4 worm cellular contexts compared by ENCODE assay signal in genomic region chrX:16202229-16202628, ce11.
TF ChIP-seq lines count a peak whose summit lies in the region.

No protein-coding gene starts in this region.

TF ChIP-seq in whole organism, L1 larva, 84 proteins besides CTCF, POLR2A, EP300 and RAD21 (continued from another document and continues in another):
- peak; percentile 53 for TF ChIP-seq snu-23 (GFP tag; optimal IDR thresholded peaks at IDR 0.05; lab: Kevin White, UChicago)
- no peak for TF ChIP-seq lin-13 (GFP tag; optimal IDR thresholded peaks at IDR 0.05; lab: Kevin White, UChicago)
- TF ChIP-seq aha-1 (tag; optimal IDR thresholded peaks at IDR 0.05; lab: Kevin White, UChicago) = no peak
- TF ChIP-seq mdl-1 (tag; optimal IDR thresholded peaks at IDR 0.05; lab: Kevin White, UChicago) = no peak
- no peak for TF ChIP-seq ets-5 (GFP tag; IDR thresholded peaks at IDR 0.05; lab: Robert Waterston, UW)
- TF ChIP-seq grh-1 (GFP tag; IDR thresholded peaks at IDR 0.05; lab: Robert Waterston, UW) = no peak
- no peak for TF ChIP-seq unc-98 (GFP tag; IDR thresholded peaks at IDR 0.05; lab: Robert Waterston, UW)
- TF ChIP-seq dpl-1 (GFP tag; optimal IDR thresholded peaks at IDR 0.05; lab: Kevin White, UChicago) = no peak
- no peak for TF ChIP-seq lin-39 (tag; optimal IDR thresholded peaks at IDR 0.05; lab: Kevin White, UChicago)
- peak; percentile 28 for TF ChIP-seq nhr-20 (tag; optimal IDR thresholded peaks at IDR 0.05; lab: Kevin White, UChicago)
- TF ChIP-seq blmp-1 (tag; optimal IDR thresholded peaks at IDR 0.05; lab: Kevin White, UChicago) = peak; percentile 13
- no peak for TF ChIP-seq efl-3 (GFP tag; optimal IDR thresholded peaks at IDR 0.05; lab: Kevin White, UChicago)
- peak; percentile 77 for TF ChIP-seq nhr-47 (tag; optimal IDR thresholded peaks at IDR 0.05; lab: Kevin White, UChicago)
- TF ChIP-seq C16A3.4 (tag; optimal IDR thresholded peaks at IDR 0.05; lab: Kevin White, UChicago) = no peak
- no peak for TF ChIP-seq elt-3 (tag; optimal IDR thresholded peaks at IDR 0.05; lab: Kevin White, UChicago)
- TF ChIP-seq fos-1 (tag; optimal IDR thresholded peaks at IDR 0.05; lab: Kevin White, UChicago) = no peak
- TF ChIP-seq irx-1 (tag; optimal IDR thresholded peaks at IDR 0.05; lab: Kevin White, UChicago) = peak; percentile 47
- no peak for TF ChIP-seq egl-27 (tag; optimal IDR thresholded peaks at IDR 0.05; lab: Kevin White, UChicago)
- no peak for TF ChIP-seq snpc-4 (tag; optimal IDR thresholded peaks at IDR 0.05; lab: Kevin White, UChicago)
- no peak for TF ChIP-seq aly-2 (tag; optimal IDR thresholded peaks at IDR 0.05; lab: Kevin White, UChicago)
- TF ChIP-seq unc-130 (tag; optimal IDR thresholded peaks at IDR 0.05; lab: Kevin White, UChicago) = no peak
- TF ChIP-seq isw-1 (GFP tag; IDR thresholded peaks at IDR 0.05; lab: Robert Waterston, UW) = peak; percentile 22
- TF ChIP-seq nhr-84 (tag; optimal IDR thresholded peaks at IDR 0.05; lab: Kevin White, UChicago) = no peak
- peak; percentile 48 for TF ChIP-seq jun-1 (tag; optimal IDR thresholded peaks at IDR 0.05; lab: Kevin White, UChicago)
- TF ChIP-seq lin-15B (tag; optimal IDR thresholded peaks at IDR 0.05; lab: Kevin White, UChicago) = no peak
- peak in 1 of 2 experiments; percentile 11 for TF ChIP-seq efl-1 (optimal IDR thresholded peaks at IDR 0.05; lab: Kevin White, UChicago)
- peak in 1 of 2 experiments; percentile 67 for TF ChIP-seq efl-1 (GFP tag; optimal IDR thresholded peaks at IDR 0.05 in 1 of 2; lab: Kevin White, UChicago)
- no peak for TF ChIP-seq C34B4.2 (tag; optimal IDR thresholded peaks at IDR 0.05; lab: Kevin White, UChicago)
- peak; percentile 51 for TF ChIP-seq tbx-2 (tag; optimal IDR thresholded peaks at IDR 0.05; lab: Kevin White, UChicago)
- no peak for TF ChIP-seq lir-3 (tag; optimal IDR thresholded peaks at IDR 0.05; lab: Kevin White, UChicago; ENCODE audit: poor library complexity)
- peak in 1 of 2 experiments; percentile 11 for TF ChIP-seq lin-35 (GFP tag; optimal IDR thresholded peaks at IDR 0.05; lab: Kevin White, UChicago)
- TF ChIP-seq lin-14 (GFP tag; optimal IDR thresholded peaks at IDR 0.05; lab: Kevin White, UChicago) = peak; percentile 64
- no peak for TF ChIP-seq hlh-17 (GFP tag; optimal IDR thresholded peaks at IDR 0.05; lab: Kevin White, UChicago; ENCODE audit: borderline replicate concordance)

TF ChIP-seq in whole organism, L2 larva, 48 proteins besides CTCF, POLR2A, EP300 and RAD21 (continued from another document):
- TF ChIP-seq blmp-1 (tag; optimal IDR thresholded peaks at IDR 0.05; lab: Kevin White, UChicago; ENCODE audit: insufficient read depth) (no peak), sma-9 (GFP tag; optimal IDR thresholded peaks at IDR 0.05; lab: Kevin White, UChicago) (no peak), sma-9 (tag; optimal IDR thresholded peaks at IDR 0.05; lab: Kevin White, UChicago) (no peak), nhr-25 (tag; optimal IDR thresholded peaks at IDR 0.05; lab: Kevin White, UChicago) (no peak), ceh-82 (tag; optimal IDR thresholded peaks at IDR 0.05; lab: Kevin White, UChicago) (no peak), nhr-129 (tag; optimal IDR thresholded peaks at IDR 0.05; lab: Kevin White, UChicago) (peak; percentile 77), ztf-4 (tag; optimal IDR thresholded peaks at IDR 0.05; lab: Kevin White, UChicago) (no peak), gmeb-1 (tag; optimal IDR thresholded peaks at IDR 0.05; lab: Kevin White, UChicago) (no peak), elt-3 (tag; optimal IDR thresholded peaks at IDR 0.05; lab: Kevin White, UChicago) (no peak), zag-1 (tag; optimal IDR thresholded peaks at IDR 0.05; lab: Kevin White, UChicago) (no peak), egl-27 (tag; optimal IDR thresholded peaks at IDR 0.05; lab: Kevin White, UChicago) (no peak), lsy-2 (tag; optimal IDR thresholded peaks at IDR 0.05; lab: Kevin White, UChicago) (peak; percentile 55 to 63), ztf-11 (tag; optimal IDR thresholded peaks at IDR 0.05; lab: Kevin White, UChicago) (no peak), unc-62 (GFP tag; optimal IDR thresholded peaks at IDR 0.05; lab: Kevin White, UChicago) (no peak), peb-1 (tag; optimal IDR thresholded peaks at IDR 0.05; lab: Kevin White, UChicago) (no peak), ZK546.5 (tag; optimal IDR thresholded peaks at IDR 0.05; lab: Kevin White, UChicago) (no peak), unc-55 (GFP tag; optimal IDR thresholded peaks at IDR 0.05; lab: Kevin White, UChicago) (no peak), crh-2 (tag; optimal IDR thresholded peaks at IDR 0.05; lab: Kevin White, UChicago) (peak; percentile 65), C34F6.9 (tag; optimal IDR thresholded peaks at IDR 0.05; lab: Kevin White, UChicago) (peak; percentile 51), nhr-77 (tag; optimal IDR thresholded peaks at IDR 0.05; lab: Kevin White, UChicago) (no peak), nhr-6 (tag; optimal IDR thresholded peaks at IDR 0.05; lab: Kevin White, UChicago) (no peak), aly-2 (tag; optimal IDR thresholded peaks at IDR 0.05; lab: Kevin White, UChicago) (no peak), fos-1 (tag; optimal IDR thresholded peaks at IDR 0.05; lab: Kevin White, UChicago) (peak; percentile 17), lin-13 (GFP tag; optimal IDR thresholded peaks at IDR 0.05; lab: Kevin White, UChicago) (no peak), mbf-1 (tag; optimal IDR thresholded peaks at IDR 0.05; lab: Kevin White, UChicago) (no peak), sem-4 (tag; optimal IDR thresholded peaks at IDR 0.05; lab: Kevin White, UChicago) (peak; percentile 17), nhr-12 (tag; optimal IDR thresholded peaks at IDR 0.05; lab: Kevin White, UChicago) (no peak), unc-39 (tag; optimal IDR thresholded peaks at IDR 0.05; lab: Kevin White, UChicago) (no peak), lin-39 (tag; optimal IDR thresholded peaks at IDR 0.05; lab: Kevin White, UChicago) (no peak), sma-3 (GFP tag; optimal IDR thresholded peaks at IDR 0.05; lab: Kevin White, UChicago) (no peak), ceh-16 (tag; optimal IDR thresholded peaks at IDR 0.05; lab: Kevin White, UChicago) (no peak), ztf-1 (GFP tag; conservative IDR thresholded peaks at IDR 0.05; lab: Robert Waterston, UW) (no peak), nhr-21 (tag; optimal IDR thresholded peaks at IDR 0.05; lab: Kevin White, UChicago) (peak; percentile 28), nhr-11 (tag; optimal IDR thresholded peaks at IDR 0.05; lab: Kevin White, UChicago) (no peak), ama-1 (optimal IDR thresholded peaks at IDR 0.05; lab: Kevin White, UChicago) (no peak), F13H6.1 (tag; optimal IDR thresholded peaks at IDR 0.05; lab: Kevin White, UChicago) (peak; percentile 23), nhr-237 (tag; optimal IDR thresholded peaks at IDR 0.05; lab: Kevin White, UChicago) (no peak)

TF ChIP-seq in whole organism, L3 larva, 47 proteins besides CTCF, POLR2A, EP300 and RAD21 (continued from another document):
- TF ChIP-seq pha-4 (tag; optimal IDR thresholded peaks at IDR 0.05; lab: Kevin White, UChicago) (peak; percentile 11), ztf-4 (tag; optimal IDR thresholded peaks at IDR 0.05; lab: Kevin White, UChicago) (no peak), skn-1 (tag; optimal IDR thresholded peaks at IDR 0.05; lab: Kevin White, UChicago) (peak; percentile 31), nhr-11 (tag; optimal IDR thresholded peaks at IDR 0.05; lab: Kevin White, UChicago) (no peak), nfya-1 (tag; optimal IDR thresholded peaks at IDR 0.05; lab: Kevin White, UChicago; ENCODE audit: insufficient read depth) (peak; percentile 49), fkh-10 (GFP tag; optimal IDR thresholded peaks at IDR 0.05; lab: Kevin White, UChicago) (peak; percentile 53)

TF ChIP-seq in whole organism, L4 larva, 104 proteins besides CTCF, POLR2A, EP300 and RAD21 (continued from another document):
- TF ChIP-seq dmd-8 (GFP tag; IDR thresholded peaks at IDR 0.05; lab: Robert Waterston, UW) (no peak), lsy-2 (tag; optimal IDR thresholded peaks at IDR 0.05; lab: Kevin White, UChicago) (peak; percentile 52 to 62), egl-43 (GFP tag; IDR thresholded peaks at IDR 0.05; lab: Robert Waterston, UW) (peak; percentile 79), vab-7 (GFP tag; IDR thresholded peaks at IDR 0.05; lab: Robert Waterston, UW) (peak; percentile 54; the same call in 1 of the 2 replicates), lin-13 (GFP tag; optimal IDR thresholded peaks at IDR 0.05; lab: Kevin White, UChicago) (no peak), ceh-20 (GFP tag; IDR thresholded peaks at IDR 0.05; lab: Robert Waterston, UW) (peak; percentile 49; the same call in 1 of the 2 replicates), D1046.2 (GFP tag; IDR thresholded peaks at IDR 0.05; lab: Robert Waterston, UW) (no peak), nhr-25 (tag; optimal IDR thresholded peaks at IDR 0.05; lab: Kevin White, UChicago; ENCODE audit: borderline replicate concordance, insufficient read depth) (no peak), F37D6.2 (tag; optimal IDR thresholded peaks at IDR 0.05; lab: Kevin White, UChicago) (peak; percentile 88), nhr-77 (tag; optimal IDR thresholded peaks at IDR 0.05; lab: Kevin White, UChicago) (peak; percentile 37), hif-1 (tag; optimal IDR thresholded peaks at IDR 0.05; lab: Kevin White, UChicago) (peak in 1 of 2 experiments; percentile 19), php-3 (GFP tag; IDR thresholded peaks at IDR 0.05; lab: Robert Waterston, UW) (no peak), madf-5 (GFP tag; IDR thresholded peaks at IDR 0.05; lab: Robert Waterston, UW) (no peak), zfp-2 (tag; optimal IDR thresholded peaks at IDR 0.05; lab: Kevin White, UChicago) (peak; percentile 0), ctbp-1 (GFP tag; IDR thresholded peaks at IDR 0.05; lab: Robert Waterston, UW) (0 out of 2 replicates have a peak, but pooled peaks have one; percentile 55), ztf-11 (tag; optimal IDR thresholded peaks at IDR 0.05; lab: Kevin White, UChicago) (no peak), nhr-28 (tag; optimal IDR thresholded peaks at IDR 0.05; lab: Kevin White, UChicago) (peak; percentile 17), ceh-44 (GFP tag; IDR thresholded peaks at IDR 0.05; lab: Robert Waterston, UW) (no peak), nhr-41 (GFP tag; IDR thresholded peaks at IDR 0.05; lab: Robert Waterston, UW) (no peak), mdl-1 (tag; optimal IDR thresholded peaks at IDR 0.05; lab: Kevin White, UChicago) (peak in 1 of 2 experiments; percentile 38), mxl-3 (GFP tag; optimal IDR thresholded peaks at IDR 0.05; lab: Kevin White, UChicago) (peak; percentile 26), hlh-30 (tag; optimal IDR thresholded peaks at IDR 0.05; lab: Kevin White, UChicago; ENCODE audit: insufficient read depth) (peak; percentile 36), mxl-2 (GFP tag; conservative IDR thresholded peaks at IDR 0.05; lab: Robert Waterston, UW) (no peak), saeg-2 (GFP tag; IDR thresholded peaks at IDR 0.05; lab: Robert Waterston, UW) (no peak), fkh-10 (GFP tag; optimal IDR thresholded peaks at IDR 0.05; lab: Kevin White, UChicago) (peak; percentile 78), ceh-62 (tag; optimal IDR thresholded peaks at IDR 0.05; lab: Kevin White, UChicago) (no peak), nhr-111 (GFP tag; optimal IDR thresholded peaks at IDR 0.05; lab: Kevin White, UChicago) (no peak), mes-2 (tag; optimal IDR thresholded peaks at IDR 0.05; lab: Kevin White, UChicago; ENCODE audit: poor library complexity, severe bottlenecking) (peak; percentile 60), spr-3 (GFP tag; optimal IDR thresholded peaks at IDR 0.05; lab: Kevin White, UChicago) (no peak), Y75B8A.6 (GFP tag; IDR thresholded peaks at IDR 0.05; lab: Robert Waterston, UW) (no peak), zip-2 (tag; optimal IDR thresholded peaks at IDR 0.05; lab: Kevin White, UChicago) (no peak), sdz-12 (GFP tag; optimal IDR thresholded peaks at IDR 0.05; lab: Kevin White, UChicago) (no peak), lin-38 (GFP tag; IDR thresholded peaks at IDR 0.05; lab: Robert Waterston, UW) (no peak), ceh-28 (tag; optimal IDR thresholded peaks at IDR 0.05; lab: Kevin White, UChicago) (peak; percentile 13), dve-1 (tag; optimal IDR thresholded peaks at IDR 0.05; lab: Kevin White, UChicago; ENCODE audit: insufficient read depth) (peak; percentile 13), hmg-1.1 (GFP tag; IDR thresholded peaks at IDR 0.05; lab: Robert Waterston, UW) (peak; percentile 89), snpc-4 (tag; optimal IDR thresholded peaks at IDR 0.05; lab: Kevin White, UChicago) (no peak), tag-97 (GFP tag; IDR thresholded peaks at IDR 0.05; lab: Robert Waterston, UW) (no peak), nhr-42 (GFP tag; IDR thresholded peaks at IDR 0.05; lab: Robert Waterston, UW) (no peak), daf-16 (GFP tag; optimal IDR thresholded peaks at IDR 0.05; lab: Kevin White, UChicago) (peak in 1 of 2 experiments; percentile 2), daf-16 (tag; optimal IDR thresholded peaks at IDR 0.05; lab: Kevin White, UChicago) (peak; percentile 3), ces-1 (GFP tag; optimal IDR thresholded peaks at IDR 0.05; lab: Kevin White, UChicago) (no peak), spr-1 (tag; optimal IDR thresholded peaks at IDR 0.05; lab: Kevin White, UChicago) (no peak), T26A8.4 (GFP tag; IDR thresholded peaks at IDR 0.05; lab: Robert Waterston, UW) (peak; percentile 62), duxl-1 (tag; optimal IDR thresholded peaks at IDR 0.05; lab: Kevin White, UChicago; ENCODE audit: poor library complexity) (peak; percentile 43), hlh-11 (tag; optimal IDR thresholded peaks at IDR 0.05; lab: Kevin White, UChicago) (peak; percentile 27)
